In the genomic region with DNA sequence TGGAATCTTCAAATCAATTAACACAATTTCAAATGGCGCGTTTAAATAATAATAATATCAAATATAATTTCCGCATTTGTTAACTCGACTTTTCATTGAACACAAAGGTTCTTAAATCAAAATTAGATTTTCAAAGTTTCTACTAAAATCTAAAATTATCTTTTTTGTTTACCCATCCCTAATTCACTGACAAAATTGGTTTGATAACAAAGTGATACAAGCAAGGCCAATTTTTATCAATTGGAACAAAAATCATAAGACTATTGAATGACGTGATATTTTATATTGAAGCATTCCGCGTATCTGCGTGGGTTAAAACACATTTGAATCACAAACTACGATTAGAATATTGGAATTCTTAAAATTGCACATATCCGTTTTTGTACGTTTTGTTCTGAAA, we compare ENCODE assay signal across 2 worm cellular contexts.
TF ChIP-seq lines count a peak whose summit lies in the region.

No protein-coding gene starts in this region.

TF ChIP-seq in whole organism, L3 larva, 47 proteins besides CTCF, POLR2A, EP300 and RAD21 (continued from another document):
- TF ChIP-seq ceh-28 (tag; optimal IDR thresholded peaks at IDR 0.05; lab: Kevin White, UChicago) (peak; percentile 18), nhr-237 (tag; optimal IDR thresholded peaks at IDR 0.05; lab: Kevin White, UChicago) (no peak), tbx-2 (tag; optimal IDR thresholded peaks at IDR 0.05; lab: Kevin White, UChicago) (no peak), nhr-76 (tag; optimal IDR thresholded peaks at IDR 0.05; lab: Kevin White, UChicago) (no peak), ceh-16 (tag; optimal IDR thresholded peaks at IDR 0.05; lab: Kevin White, UChicago) (no peak), nhr-11 (tag; optimal IDR thresholded peaks at IDR 0.05; lab: Kevin White, UChicago) (no peak), egl-5 (tag; optimal IDR thresholded peaks at IDR 0.05; lab: Kevin White, UChicago) (no peak)

TF ChIP-seq in whole organism, L4 larva, 104 proteins besides CTCF, POLR2A, EP300 and RAD21 (continued from another document):
- TF ChIP-seq daf-16 (GFP tag; optimal IDR thresholded peaks at IDR 0.05; lab: Kevin White, UChicago) (peak in 1 of 2 experiments; percentile 36), daf-16 (tag; optimal IDR thresholded peaks at IDR 0.05; lab: Kevin White, UChicago) (peak; percentile 91), nhr-28 (tag; optimal IDR thresholded peaks at IDR 0.05; lab: Kevin White, UChicago) (peak; percentile 95), pqm-1 (tag; optimal IDR thresholded peaks at IDR 0.05; lab: Kevin White, UChicago) (peak; percentile 93), mdl-1 (tag; optimal IDR thresholded peaks at IDR 0.05; lab: Kevin White, UChicago) (peak in 1 of 2 experiments; percentile 20)
